Worm (Caenorhabditis elegans) whole organism, midembryonic: ENCODE results near the gene chk-1.

ENCODE experiments used
- med-1 ChIP-seq: sonication (generic microtip); optimal IDR thresholded peaks from 2 replicates; lab custom pipeline; 2017; ENCODE audit warnings: missing genetic modification characterization, mild to moderate bottlenecking, missing compliant biosample characterization, antibody characterized with exemption, missing genetic modification reagents; ENCODE audit not compliant: insufficient read depth
- ref-1 ChIP-seq: fragments of 200-800 bp; sonication (Bioruptor generic); conservative IDR thresholded peaks from 2 replicates; pipeline ENCODE4 v1.3.6; 2022; ENCODE audit warnings: missing genetic modification reagents, missing genetic modification characterization, missing compliant biosample characterization
- ztf-29 ChIP-seq: fragments of 200-800 bp; sonication (Bioruptor generic); IDR thresholded peaks from 2 replicates; pipeline ENCODE4 v1.3.6; 2022; ENCODE audit warnings: missing genetic modification reagents, missing genetic modification characterization, missing compliant biosample characterization

DNA sequence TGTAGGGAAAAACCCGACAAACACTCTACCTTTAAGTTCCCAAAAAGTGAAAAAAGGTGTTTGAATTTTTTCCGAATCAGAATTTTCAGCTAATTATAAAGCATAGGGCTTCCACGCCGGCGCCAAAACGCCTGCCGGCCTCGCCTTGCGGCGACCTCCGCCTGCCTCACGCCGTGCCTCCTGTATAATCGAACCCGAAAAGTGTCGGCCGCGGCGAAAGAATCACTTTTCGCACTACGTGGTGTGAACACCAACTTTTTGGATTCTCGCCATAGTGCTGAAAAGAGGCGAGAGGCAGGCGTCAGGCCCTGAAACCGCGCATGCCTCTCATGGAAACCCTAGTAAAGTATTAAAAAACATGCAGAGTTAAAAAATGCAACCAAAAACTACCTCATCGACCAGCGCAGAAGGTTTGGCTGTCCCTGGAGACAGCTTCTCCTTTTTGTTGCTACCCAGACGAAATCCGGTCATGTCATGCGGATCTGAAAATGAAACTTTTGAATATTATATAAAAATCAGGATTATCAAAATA, 43.7 kb downstream of the chk-1 start, which contains the start of gene nrsn-1:
- no peak for TF ChIP-seq ztf-29 (GFP tag; lab: Robert Waterston, UW)
- TF ChIP-seq ref-1 (GFP tag; lab: Robert Waterston, UW) = no peak
- TF ChIP-seq med-1 (GFP tag; lab: Kevin White, UChicago) = no peak
